Worm (Caenorhabditis elegans) whole organism, mixed stage, embryonic: ENCODE measurements around the gene sel-8.

Source experiments
- M03D4.4 ChIP-seq: sonication (generic microtip); optimal IDR thresholded peaks from 2 replicates; lab custom pipeline; 2017; ENCODE audit warnings: mild to moderate bottlenecking, missing genetic modification characterization, missing compliant biosample characterization
- blmp-1 ChIP-seq: fragments of 150-350 bp; optimal IDR thresholded peaks from 2 replicates; lab custom pipeline; 2014; ENCODE audit warnings: missing biosample characterization, missing genetic modification characterization
- ceh-83 ChIP-seq: fragments of 200-800 bp; sonication (Bioruptor generic); optimal IDR thresholded peaks from 2 replicates; lab custom pipeline; 2018; ENCODE audit warnings: mild to moderate bottlenecking, missing genetic modification characterization, missing compliant biosample characterization
- elt-1 ChIP-seq: sonication (generic microtip); optimal IDR thresholded peaks from 2 replicates; lab custom pipeline; 2017; ENCODE audit warnings: missing genetic modification characterization, mild to moderate bottlenecking, missing compliant biosample characterization, antibody characterized with exemption, moderate library complexity, borderline replicate concordance; ENCODE audit not compliant: insufficient read depth
- elt-3 ChIP-seq: fragments of 150-350 bp; optimal IDR thresholded peaks from 2 replicates; lab custom pipeline; 2014; ENCODE audit warnings: missing biosample characterization, missing genetic modification characterization
- lin-13 ChIP-seq: fragments of 150-350 bp; optimal IDR thresholded peaks from 2 replicates; lab custom pipeline; 2014; ENCODE audit warnings: missing biosample characterization, missing genetic modification characterization
- mls-2 ChIP-seq: sonication (generic microtip); optimal IDR thresholded peaks from 2 replicates; lab custom pipeline; 2016; ENCODE audit warnings: mild to moderate bottlenecking, missing genetic modification characterization, moderate library complexity, missing compliant biosample characterization
- nhr-12 ChIP-seq: fragments of 150-350 bp; optimal IDR thresholded peaks from 2 replicates; lab custom pipeline; 2014; ENCODE audit warnings: missing biosample characterization, missing genetic modification characterization
- nhr-237 ChIP-seq: fragments of 150-350 bp; optimal IDR thresholded peaks from 2 replicates; lab custom pipeline; 2014; ENCODE audit warnings: missing biosample characterization, missing genetic modification characterization
- nhr-76 ChIP-seq: sonication (generic microtip); optimal IDR thresholded peaks from 2 replicates; lab custom pipeline; 2017; ENCODE audit warnings: missing biosample characterization, missing genetic modification characterization
- sem-2 ChIP-seq: fragments of 200-800 bp; sonication (Bioruptor generic); optimal IDR thresholded peaks from 2 replicates; lab custom pipeline; 2018; ENCODE audit warnings: mild to moderate bottlenecking, missing genetic modification characterization, missing compliant biosample characterization
- snpc-4 ChIP-seq: fragments of 150-350 bp; optimal IDR thresholded peaks from 2 replicates; lab custom pipeline; 2014; ENCODE audit warnings: missing biosample characterization, missing genetic modification characterization
- unc-62 ChIP-seq: fragments of 150-350 bp; optimal IDR thresholded peaks from 2 replicates; lab custom pipeline; 2014; ENCODE audit warnings: missing biosample characterization, missing genetic modification reagents, missing genetic modification characterization
- ztf-11 ChIP-seq: fragments of 150-350 bp; optimal IDR thresholded peaks from 2 replicates; lab custom pipeline; 2014; ENCODE audit warnings: missing biosample characterization, missing genetic modification characterization

ce11 chrIII:3644075-3644474, 17.1 kb upstream of the sel-8 start, which contains the start of gene unc-93:
- TF ChIP-seq ztf-11 (tag; lab: Kevin White, UChicago) (no peak), nhr-12 (tag; lab: Kevin White, UChicago) (no peak), mls-2 (no peak), snpc-4 (tag; lab: Kevin White, UChicago) (no peak), elt-1 (tag; lab: Kevin White, UChicago) (no peak), nhr-76 (tag; lab: Kevin White, UChicago) (no peak), unc-62 (GFP tag; lab: Kevin White, UChicago) (no peak), elt-3 (tag; lab: Kevin White, UChicago) (no peak), nhr-237 (tag; lab: Kevin White, UChicago) (no peak), sem-2 (GFP tag; lab: Kevin White, UChicago) (no peak), blmp-1 (tag; lab: Kevin White, UChicago) (no peak), lin-13 (tag; lab: Kevin White, UChicago) (no peak), ceh-83 (GFP tag; lab: Kevin White, UChicago) (no peak), M03D4.4 (tag; lab: Kevin White, UChicago) (no peak)
